Worm (Caenorhabditis elegans) whole organism, L3 larva: ENCODE results near the gene lys-2.

Experiments
- mdl-1 ChIP-seq: fragments of 150-350 bp; optimal IDR thresholded peaks from 2 replicates; lab custom pipeline; 2014; ENCODE audit warnings: missing biosample characterization, missing genetic modification characterization
- ztf-11 ChIP-seq: fragments of 150-350 bp; optimal IDR thresholded peaks from 2 replicates; lab custom pipeline; 2014; ENCODE audit warnings: missing biosample characterization, missing genetic modification characterization

DNA sequence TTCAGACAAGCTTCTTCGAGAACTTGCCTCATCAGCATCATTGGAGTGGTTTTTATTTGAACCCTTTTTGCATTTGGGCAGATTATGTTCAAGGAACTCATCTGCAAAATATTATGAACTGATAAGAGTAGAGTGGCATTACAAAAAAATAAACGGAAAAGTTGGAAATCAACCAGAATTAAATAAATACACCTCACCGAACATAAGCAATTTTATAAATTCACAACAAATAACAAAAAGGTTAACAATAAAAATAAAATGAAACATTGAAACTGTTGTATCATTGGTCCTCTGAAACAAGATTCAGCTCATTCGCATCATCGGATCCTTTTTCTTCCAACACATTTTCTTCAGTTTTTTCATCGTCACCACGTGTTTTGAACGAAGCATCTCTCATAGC, 36.0 kb upstream of the lys-2 start, which contains the start of gene asps-1:
- TF ChIP-seq ztf-11 (tag; lab: Kevin White, UChicago) = no peak
- no peak for TF ChIP-seq mdl-1 (tag; lab: Kevin White, UChicago)
